In genomic region chr3L:3376551-3376950, dm6 we compare ENCODE assay signal across 1 fruit fly cellular context.
TF ChIP-seq lines count a peak whose summit lies in the region.

CG12012 (plus strand) TSS chr3L:3376757.

TF ChIP-seq in whole organism, embryonic, 481 proteins besides CTCF, POLR2A, EP300 and RAD21 (continued from another document):
- peak; percentile 59; the same call in 1 of the 3 replicates for TF ChIP-seq CG34224 (GFP tag; IDR thresholded peaks at IDR 0.05; lab: Robert Waterston, UW; ENCODE audit: partially characterized antibody)
- TF ChIP-seq Doc3 (GFP tag; IDR thresholded peaks at IDR 0.05; lab: Robert Waterston, UW; ENCODE audit: partially characterized antibody), result peak; percentile 38; the same call in 1 of the 3 replicates
- 0 out of 4 replicates have a peak, but pooled peaks have one; percentile 20 for TF ChIP-seq chinmo (GFP tag; IDR thresholded peaks at IDR 0.05; lab: Robert Waterston, UW; ENCODE audit: partially characterized antibody)
- TF ChIP-seq CG11456 (GFP tag; IDR thresholded peaks at IDR 0.05; lab: Robert Waterston, UW), result no peak
- 0 out of 3 replicates have a peak, but pooled peaks have one; percentile 17 for TF ChIP-seq knrl (GFP tag; IDR thresholded peaks at IDR 0.05; lab: Robert Waterston, UW; ENCODE audit: partially characterized antibody)
- peak; percentile 28 for TF ChIP-seq stwl (tag; optimal IDR thresholded peaks at IDR 0.05; lab: Kevin White, UChicago)
- TF ChIP-seq Ets65A (GFP tag; lab: Kevin White, UChicago), result peak; percentile 62
- TF ChIP-seq CG30403 (GFP tag; optimal IDR thresholded peaks at IDR 0.05; lab: Kevin White, UChicago), result no peak
- TF ChIP-seq gfzf (GFP tag; optimal IDR thresholded peaks at IDR 0.05; lab: Kevin White, UChicago), result peak; percentile 5
- TF ChIP-seq hbn (GFP tag; IDR thresholded peaks at IDR 0.05; lab: Robert Waterston, UW; ENCODE audit: partially characterized antibody), result peak; percentile 39; the same call in 1 of the 2 replicates
- peak; percentile 51 for TF ChIP-seq bbx (GFP tag; IDR thresholded peaks at IDR 0.05; lab: Robert Waterston, UW; ENCODE audit: partially characterized antibody)
- no peak for TF ChIP-seq CG8478 (optimal IDR thresholded peaks at IDR 0.05; lab: Kevin White, UChicago)
- TF ChIP-seq danr (GFP tag; IDR thresholded peaks at IDR 0.05; lab: Robert Waterston, UW), result no peak
- TF ChIP-seq CG9437 (GFP tag; optimal IDR thresholded peaks at IDR 0.05; lab: Kevin White, UChicago), result peak; percentile 63
- no peak for TF ChIP-seq Gug (GFP tag; IDR thresholded peaks at IDR 0.05; lab: Robert Waterston, UW)
- peak; percentile 13 for TF ChIP-seq CG17829 (tag; optimal IDR thresholded peaks at IDR 0.05; lab: Kevin White, UChicago)
- peak; percentile 63 for TF ChIP-seq HLH4C (GFP tag; IDR thresholded peaks at IDR 0.05; lab: Robert Waterston, UW; ENCODE audit: partially characterized antibody)
- peak; percentile 58; the same call in 2 of the 3 replicates for TF ChIP-seq CG6791 (GFP tag; IDR thresholded peaks at IDR 0.05; lab: Robert Waterston, UW; ENCODE audit: partially characterized antibody)
- TF ChIP-seq CG2116 (GFP tag; optimal IDR thresholded peaks at IDR 0.05; lab: Kevin White, UChicago), result peak; percentile 41
- TF ChIP-seq MESR4 (GFP tag; optimal IDR thresholded peaks at IDR 0.05; lab: Kevin White, UChicago), result peak; percentile 10
- peak; percentile 57 for TF ChIP-seq Bgb (GFP tag; IDR thresholded peaks at IDR 0.05; lab: Robert Waterston, UW; ENCODE audit: partially characterized antibody)
- TF ChIP-seq YL-1 (GFP tag; optimal IDR thresholded peaks at IDR 0.05; lab: Kevin White, UChicago), result peak; percentile 10
- TF ChIP-seq ATbp (GFP tag; optimal IDR thresholded peaks at IDR 0.05; lab: Kevin White, UChicago), result no peak
- TF ChIP-seq CG16813 (GFP tag; IDR thresholded peaks at IDR 0.05; lab: Robert Waterston, UW; ENCODE audit: partially characterized antibody), result peak; percentile 48; the same call in 1 of the 3 replicates
- peak; percentile 10 to 83 for TF ChIP-seq crp (GFP tag; optimal IDR thresholded peaks at IDR 0.05; lab: Kevin White, UChicago)
- peak; percentile 18 for TF ChIP-seq pzg (GFP tag; optimal IDR thresholded peaks at IDR 0.05; lab: Kevin White, UChicago)
- peak; percentile 68 for TF ChIP-seq CG13287 (GFP tag; IDR thresholded peaks at IDR 0.05; lab: Robert Waterston, UW; ENCODE audit: partially characterized antibody)
- peak; percentile 45 for TF ChIP-seq BEAF-32 (GFP tag; optimal IDR thresholded peaks at IDR 0.05; lab: Kevin White, UChicago)
- TF ChIP-seq nerfin-2 (GFP tag; IDR thresholded peaks at IDR 0.05; lab: Robert Waterston, UW; ENCODE audit: partially characterized antibody), result peak; percentile 55; the same call in 1 of the 2 replicates
- TF ChIP-seq tna (GFP tag; IDR thresholded peaks at IDR 0.05; lab: Robert Waterston, UW; ENCODE audit: partially characterized antibody), result peak; percentile 51; the same call in 1 of the 2 replicates
- no peak for TF ChIP-seq CG13775 (GFP tag; optimal IDR thresholded peaks at IDR 0.05; lab: Kevin White, UChicago)
- peak; percentile 47 for TF ChIP-seq Neu2 (GFP tag; optimal IDR thresholded peaks at IDR 0.05; lab: Kevin White, UChicago; ENCODE audit: borderline replicate concordance)
- TF ChIP-seq CG18599 (GFP tag; optimal IDR thresholded peaks at IDR 0.05; lab: Kevin White, UChicago), result no peak
